Worm (Caenorhabditis elegans): Measurements from ENCODE around the gene unc-44.

ce11 chrIV:5934046-5934445 is 41.3 kb upstream of the unc-44 start, which contains the start of gene H32C10.1:
- TF ChIP-seq flt-1 (GFP tag; IDR thresholded peaks at IDR 0.05) (no peak), T22C8.4 (GFP tag; IDR thresholded peaks at IDR 0.05) (no peak), ref-1 (GFP tag; conservative IDR thresholded peaks at IDR 0.05) (no peak), klf-2 (GFP tag; conservative IDR thresholded peaks at IDR 0.05) (no peak), ztf-29 (GFP tag; IDR thresholded peaks at IDR 0.05) (no peak)
